Fruit fly (Drosophila melanogaster): ENCODE measurements around the gene CG17261.
A peak's percentile ranks its signal among the peaks of the same experiment; 100 is the strongest.

The CG17261 gene

DNA sequence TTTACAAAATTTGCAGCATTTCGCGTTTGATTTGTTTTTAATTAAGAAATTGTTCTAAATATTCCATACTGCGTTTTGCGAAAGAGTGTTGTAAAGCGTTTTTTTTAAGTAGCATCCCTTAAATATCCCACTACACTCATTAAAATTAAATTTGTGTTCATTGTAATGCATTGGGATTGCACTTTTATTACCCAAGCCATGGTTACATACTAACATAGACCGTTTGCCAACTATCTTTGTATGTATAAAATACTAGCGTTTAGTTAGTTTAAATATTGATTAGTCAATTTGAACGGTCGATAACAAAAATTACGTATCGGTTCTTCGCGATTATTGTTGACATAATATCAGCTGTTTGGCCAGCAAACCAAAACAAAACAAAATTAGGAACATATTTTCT, 2.6 kb upstream of the CG17261 start, which contains the start of the genes cnir and CG17221 (continued):
- TF ChIP-seq ap (GFP tag; IDR thresholded peaks at IDR 0.05) (no peak), jigr1 (GFP tag; IDR thresholded peaks at IDR 0.05) (no peak; the same call in 2 of the 3 replicates), Nf-YB (GFP tag; optimal IDR thresholded peaks at IDR 0.05) (no peak), so (GFP tag; IDR thresholded peaks at IDR 0.05) (no peak), Neu2 (GFP tag; optimal IDR thresholded peaks at IDR 0.05; ENCODE audit: borderline replicate concordance) (no peak), pfk (GFP tag; optimal IDR thresholded peaks at IDR 0.05) (no peak), cas (GFP tag; IDR thresholded peaks at IDR 0.05) (no peak), al (GFP tag; IDR thresholded peaks at IDR 0.05) (no peak), Sry-δ (GFP tag; optimal IDR thresholded peaks at IDR 0.05) (peak; percentile 72), Sox102F (GFP tag; optimal IDR thresholded peaks at IDR 0.05) (peak; percentile 60), pros (GFP tag; optimal IDR thresholded peaks at IDR 0.05) (no peak), ssp (GFP tag; IDR thresholded peaks at IDR 0.05) (peak; percentile 35; the same call in 1 of the 2 replicates), CG7271 (tag; optimal IDR thresholded peaks at IDR 0.05) (no peak), CG13624 (GFP tag; optimal IDR thresholded peaks at IDR 0.05) (peak; percentile 85), Pdp1 (GFP tag; optimal IDR thresholded peaks at IDR 0.05) (peak; percentile 71 to 90), hth (optimal IDR thresholded peaks at IDR 0.05) (no peak), Jarid2 (GFP tag; optimal IDR thresholded peaks at IDR 0.05) (no peak), br (optimal IDR thresholded peaks at IDR 0.05) (no peak), gce (GFP tag; IDR thresholded peaks at IDR 0.05) (no peak), hkb (optimal IDR thresholded peaks at IDR 0.05) (no peak), hkb (GFP tag; IDR thresholded peaks at IDR 0.05) (no peak), twi (tag; optimal IDR thresholded peaks at IDR 0.05) (peak; percentile 35), CG4328 (GFP tag; optimal IDR thresholded peaks at IDR 0.05) (peak; percentile 61), CG6689 (GFP tag; IDR thresholded peaks at IDR 0.05) (peak; percentile 55), CG33213 (GFP tag; optimal IDR thresholded peaks at IDR 0.05) (peak; percentile 76), CG10209 (GFP tag; optimal IDR thresholded peaks at IDR 0.05) (peak; percentile 42), CG13775 (GFP tag; optimal IDR thresholded peaks at IDR 0.05) (peak; percentile 58), CG17361 (GFP tag; IDR thresholded peaks at IDR 0.05) (peak; percentile 68; the same call in 2 of the 3 replicates), CG15696 (tag; optimal IDR thresholded peaks at IDR 0.05) (peak; percentile 41), gro (GFP tag; optimal IDR thresholded peaks at IDR 0.05) (peak; percentile 74), CG16779 (GFP tag; IDR thresholded peaks at IDR 0.05) (peak; percentile 50; the same call in 1 of the 2 replicates), Dbx (GFP tag; IDR thresholded peaks at IDR 0.05) (0 out of 3 replicates have a peak, but pooled peaks have one; percentile 32), H2.0 (GFP tag; IDR thresholded peaks at IDR 0.05) (peak; percentile 43; the same call in 1 of the 2 replicates), fu2 (GFP tag; optimal IDR thresholded peaks at IDR 0.05) (peak; percentile 71), Stat92E (GFP tag; optimal IDR thresholded peaks at IDR 0.05) (no peak), amos (GFP tag; IDR thresholded peaks at IDR 0.05; ENCODE audit: partially characterized antibody) (no peak; the same call in 1 of the 2 replicates), odd (GFP tag; optimal IDR thresholded peaks at IDR 0.05) (no peak), tgo (GFP tag; IDR thresholded peaks at IDR 0.05) (no peak), Awh (GFP tag; IDR thresholded peaks at IDR 0.05) (0 out of 2 replicates have a peak, but pooled peaks have one; percentile 33), usp (GFP tag; optimal IDR thresholded peaks at IDR 0.05) (no peak), slou (GFP tag; optimal IDR thresholded peaks at IDR 0.05) (peak; percentile 53), CG14860 (GFP tag; IDR thresholded peaks at IDR 0.05; ENCODE audit: partially characterized antibody) (no peak), D19B (GFP tag; optimal IDR thresholded peaks at IDR 0.05) (no peak), CG3281 (GFP tag; optimal IDR thresholded peaks at IDR 0.05) (peak; percentile 68), CG10565 (GFP tag; optimal IDR thresholded peaks at IDR 0.05) (no peak), inv (GFP tag; IDR thresholded peaks at IDR 0.05; ENCODE audit: partially characterized antibody) (no peak), nerfin-2 (GFP tag; IDR thresholded peaks at IDR 0.05; ENCODE audit: partially characterized antibody) (0 out of 2 replicates have a peak, but pooled peaks have one; percentile 27), grn (GFP tag; optimal IDR thresholded peaks at IDR 0.05) (no peak), lilli (GFP tag; optimal IDR thresholded peaks at IDR 0.05) (peak; percentile 87), CG17612 (GFP tag; IDR thresholded peaks at IDR 0.05) (no peak), croc (GFP tag; conservative IDR thresholded peaks at IDR 0.05) (no peak)
